Fruit fly (Drosophila melanogaster) whole organism, embryonic: ENCODE results near the gene tutl.

Experiments used
- Atf3 ChIP-seq: fragments of 200-800 bp; sonication (Bioruptor generic); optimal IDR thresholded peaks from 3 replicates; lab custom pipeline; 2016; ENCODE audit warnings: missing biosample characterization, missing genetic modification characterization
- B-H2 ChIP-seq: fragments of 200-800 bp; sonication (Bioruptor generic); optimal IDR thresholded peaks from 2 replicates; lab custom pipeline; 2018; ENCODE audit warnings: missing biosample characterization, mild to moderate bottlenecking, missing genetic modification characterization
- Bteb2 ChIP-seq: fragments of 200-800 bp; sonication (Bioruptor generic); optimal IDR thresholded peaks from 2 replicates; lab custom pipeline; 2016; ENCODE audit warnings: missing biosample characterization, missing genetic modification characterization
- CG10321 ChIP-seq: fragments of 200-800 bp; sonication (Bioruptor generic); IDR thresholded peaks from 2 replicates; pipeline ENCODE4 v1.3.6; 2022; ENCODE audit warnings: missing biosample characterization, missing genetic modification characterization
- CG10543 ChIP-seq: fragments of 200-800 bp; sonication (Bioruptor generic); optimal IDR thresholded peaks from 3 replicates; lab custom pipeline; 2017; ENCODE audit warnings: missing biosample characterization, mild to moderate bottlenecking, missing genetic modification characterization, moderate library complexity
- CG10979 ChIP-seq: fragments of 200-800 bp; sonication (Bioruptor generic); optimal IDR thresholded peaks from 2 replicates; lab custom pipeline; 2018; ENCODE audit warnings: missing biosample characterization, mild to moderate bottlenecking, missing genetic modification characterization, moderate library complexity
- CG11695 ChIP-seq: fragments of 200-800 bp; sonication (Bioruptor generic); IDR thresholded peaks from 3 replicates; pipeline ENCODE4 v1.3.6; 2022; ENCODE audit warnings: missing biosample characterization, missing genetic modification characterization
- CG12155 ChIP-seq: fragments of 200-800 bp; sonication (Bioruptor generic); optimal IDR thresholded peaks from 3 replicates; lab custom pipeline; 2016; ENCODE audit warnings: missing biosample characterization, missing genetic modification characterization
- CG13775 ChIP-seq: fragments of 200-800 bp; sonication (Bioruptor generic); optimal IDR thresholded peaks from 3 replicates; lab custom pipeline; 2017; ENCODE audit warnings: missing biosample characterization, mild to moderate bottlenecking, missing genetic modification characterization
- CG14441 ChIP-seq: fragments of 200-800 bp; sonication (Bioruptor generic); IDR thresholded peaks from 2 replicates; pipeline ENCODE4 v1.3.6; 2022; ENCODE audit warnings: missing biosample characterization, missing genetic modification characterization
- CG14710 ChIP-seq: fragments of 200-800 bp; sonication (Bioruptor generic); optimal IDR thresholded peaks from 3 replicates; lab custom pipeline; 2019; ENCODE audit warnings: missing biosample characterization, mild to moderate bottlenecking, missing genetic modification characterization, moderate library complexity
- CG14965 ChIP-seq: fragments of 200-800 bp; sonication (Bioruptor generic); optimal IDR thresholded peaks from 2 replicates; lab custom pipeline; 2016; ENCODE audit warnings: missing biosample characterization, missing genetic modification characterization, borderline replicate concordance
- CG15696 ChIP-seq: fragments of 200-800 bp; sonication (Bioruptor generic); optimal IDR thresholded peaks from 2 replicates; lab custom pipeline; 2019; ENCODE audit warnings: missing biosample characterization, mild to moderate bottlenecking, missing genetic modification characterization, moderate library complexity
- CG17328 ChIP-seq: fragments of 200-800 bp; sonication (Bioruptor generic); IDR thresholded peaks from 2 replicates; pipeline ENCODE4 v1.3.6; 2022; ENCODE audit warnings: missing biosample characterization, missing genetic modification characterization
- CG17912 ChIP-seq: fragments of 200-800 bp; sonication (Bioruptor generic); optimal IDR thresholded peaks from 2 replicates; lab custom pipeline; 2018; ENCODE audit warnings: missing biosample characterization, mild to moderate bottlenecking, missing genetic modification characterization
- CG2116 ChIP-seq: fragments of 200-800 bp; sonication (Bioruptor generic); optimal IDR thresholded peaks from 3 replicates; lab custom pipeline; 2018; ENCODE audit warnings: missing biosample characterization, mild to moderate bottlenecking, missing genetic modification characterization
- CG30403 ChIP-seq: fragments of 200-800 bp; sonication (Bioruptor generic); optimal IDR thresholded peaks from 3 replicates; lab custom pipeline; 2016; ENCODE audit warnings: missing biosample characterization, missing genetic modification characterization
- CG32532 ChIP-seq: fragments of 200-800 bp; sonication (Bioruptor generic); IDR thresholded peaks from 2 replicates; pipeline ENCODE4 v1.3.6; 2022; ENCODE audit warnings: missing biosample characterization, missing genetic modification characterization
- CG33557 ChIP-seq: fragments of 200-800 bp; sonication (Bioruptor generic); optimal IDR thresholded peaks from 2 replicates; lab custom pipeline; 2019; ENCODE audit warnings: missing biosample characterization, mild to moderate bottlenecking, missing genetic modification characterization, moderate library complexity
- CG34422 ChIP-seq: fragments of 200-800 bp; sonication (Bioruptor generic); IDR thresholded peaks from 3 replicates; pipeline ENCODE4 v1.3.6; 2022; ENCODE audit warnings: missing biosample characterization, missing genetic modification characterization
- CG4282 ChIP-seq: fragments of 200-800 bp; sonication (Bioruptor generic); optimal IDR thresholded peaks from 2 replicates; lab custom pipeline; 2016; ENCODE audit warnings: missing biosample characterization, missing genetic modification characterization
- CG8388 ChIP-seq: fragments of 200-800 bp; sonication (Bioruptor generic); optimal IDR thresholded peaks from 2 replicates; lab custom pipeline; 2019; ENCODE audit warnings: missing biosample characterization, mild to moderate bottlenecking, missing genetic modification characterization, moderate library complexity
- CG8478 ChIP-seq: fragments of >200 bp; optimal IDR thresholded peaks from 2 replicates; lab custom pipeline; 2018
- CG8924 ChIP-seq: fragments of 200-800 bp; optimal IDR thresholded peaks from 3 replicates; lab custom pipeline; 2019; ENCODE audit warnings: missing biosample characterization, mild to moderate bottlenecking, missing genetic modification characterization, moderate library complexity
- Camta ChIP-seq: fragments of 200-800 bp; sonication (Bioruptor generic); optimal IDR thresholded peaks from 2 replicates; lab custom pipeline; 2016; ENCODE audit warnings: missing biosample characterization, missing genetic modification characterization
- Chrac-16 ChIP-seq: fragments of 200-800 bp; sonication (Bioruptor generic); optimal IDR thresholded peaks from 3 replicates; lab custom pipeline; 2016; ENCODE audit warnings: missing biosample characterization, missing genetic modification characterization
- CrebB ChIP-seq: fragments of 200-800 bp; sonication (Bioruptor generic); optimal IDR thresholded peaks from 3 replicates; lab custom pipeline; 2018; ENCODE audit warnings: missing biosample characterization, mild to moderate bottlenecking, missing genetic modification characterization
- Doc2 ChIP-seq: fragments of 200-800 bp; sonication (Bioruptor generic); IDR thresholded peaks from 2 replicates; pipeline ENCODE4 v1.3.6; 2022; ENCODE audit warnings: missing biosample characterization, missing genetic modification characterization
- Dp ChIP-seq: fragments of 200-800 bp; sonication (Bioruptor generic); optimal IDR thresholded peaks from 2 replicates; lab custom pipeline; 2018; ENCODE audit warnings: missing biosample characterization, mild to moderate bottlenecking, missing genetic modification characterization, moderate library complexity
- Ets65A ChIP-seq: fragments of 200-800 bp; sonication (Bioruptor generic); peaks from one replicate; lab custom pipeline; 2016; ENCODE audit warnings: missing biosample characterization, missing genetic modification characterization
- Fer1 ChIP-seq: fragments of 200-800 bp; sonication (Bioruptor generic); optimal IDR thresholded peaks from 2 replicates; lab custom pipeline; 2017; ENCODE audit warnings: missing biosample characterization, mild to moderate bottlenecking, missing genetic modification characterization
- Hsf ChIP-seq: fragments of 200-800 bp; sonication (Bioruptor generic); optimal IDR thresholded peaks from 3 replicates; lab custom pipeline; 2016; ENCODE audit warnings: missing biosample characterization, missing genetic modification characterization
- Meics ChIP-seq: fragments of 200-800 bp; sonication (Bioruptor generic); optimal IDR thresholded peaks from 2 replicates; lab custom pipeline; 2017; ENCODE audit warnings: missing biosample characterization, mild to moderate bottlenecking, missing genetic modification characterization
- Mes4 ChIP-seq: fragments of 200-800 bp; sonication (Bioruptor generic); optimal IDR thresholded peaks from 2 replicates; lab custom pipeline; 2016; ENCODE audit warnings: missing biosample characterization, missing genetic modification characterization
- Mrtf ChIP-seq: fragments of 200-800 bp; sonication (Bioruptor generic); IDR thresholded peaks from 3 replicates; pipeline ENCODE4 v1.3.6; 2022; ENCODE audit warnings: missing biosample characterization, missing genetic modification characterization
- Sin3A ChIP-seq: fragments of >200 bp; optimal IDR thresholded peaks from 2 replicates; lab custom pipeline; 2018
- Vsx1 ChIP-seq: fragments of 200-800 bp; sonication (Bioruptor generic); optimal IDR thresholded peaks from 2 replicates; lab custom pipeline; 2017; ENCODE audit warnings: missing biosample characterization, mild to moderate bottlenecking, missing genetic modification characterization, missing genetic modification reagents
- dysf ChIP-seq: fragments of 200-800 bp; sonication (Bioruptor generic); IDR thresholded peaks from 3 replicates; pipeline ENCODE4 v1.3.6; 2022; ENCODE audit warnings: missing biosample characterization, missing genetic modification characterization
- gcm ChIP-seq: fragments of 200-800 bp; sonication (Bioruptor generic); optimal IDR thresholded peaks from 2 replicates; lab custom pipeline; 2019; ENCODE audit warnings: missing biosample characterization, mild to moderate bottlenecking, missing genetic modification characterization, moderate library complexity
- gsb ChIP-seq: fragments of 200-800 bp; sonication (Bioruptor generic); IDR thresholded peaks from 2 replicates; pipeline ENCODE4 v1.3.6; 2022; ENCODE audit warnings: missing biosample characterization, missing genetic modification characterization
- ham ChIP-seq: fragments of 200-800 bp; sonication (Bioruptor generic); IDR thresholded peaks from 2 replicates; pipeline ENCODE4 v1.3.6; 2022; ENCODE audit warnings: missing biosample characterization, missing genetic modification characterization
- jing ChIP-seq: fragments of 200-800 bp; sonication (Bioruptor generic); optimal IDR thresholded peaks from 2 replicates; lab custom pipeline; 2018; ENCODE audit warnings: missing biosample characterization, mild to moderate bottlenecking, missing genetic modification characterization
- jumu ChIP-seq: fragments of 200-800 bp; sonication (Bioruptor generic); optimal IDR thresholded peaks from 3 replicates; lab custom pipeline; 2016; ENCODE audit warnings: missing biosample characterization, missing genetic modification characterization
- lmd ChIP-seq: fragments of 200-800 bp; sonication (Bioruptor generic); IDR thresholded peaks from 2 replicates; pipeline ENCODE4 v1.3.6; 2022; ENCODE audit warnings: missing biosample characterization, missing genetic modification characterization
- maf-S ChIP-seq: fragments of 200-800 bp; sonication (Bioruptor generic); optimal IDR thresholded peaks from 2 replicates; lab custom pipeline; 2016; ENCODE audit warnings: missing biosample characterization, missing genetic modification characterization
- nmo ChIP-seq: fragments of 200-800 bp; sonication (Bioruptor generic); optimal IDR thresholded peaks from 2 replicates; lab custom pipeline; 2018; ENCODE audit warnings: missing biosample characterization, mild to moderate bottlenecking, missing genetic modification characterization, moderate library complexity
- onecut ChIP-seq: fragments of 200-800 bp; sonication (Bioruptor generic); IDR thresholded peaks from 2 replicates; pipeline ENCODE4 v1.3.6; 2022; ENCODE audit warnings: missing biosample characterization, missing genetic modification characterization
- pb ChIP-seq: fragments of 200-800 bp; sonication (Bioruptor generic); optimal IDR thresholded peaks from 3 replicates; lab custom pipeline; 2016; ENCODE audit warnings: missing biosample characterization, missing genetic modification characterization
- sima ChIP-seq: fragments of 200-800 bp; sonication (Bioruptor generic); optimal IDR thresholded peaks from 2 replicates; lab custom pipeline; 2016; ENCODE audit warnings: missing biosample characterization, missing genetic modification characterization
- tll ChIP-seq, 2 experiments: fragments of 200-800 bp in 1 of 2; fragments of >200 bp in 1 of 2; sonication (Bioruptor generic) in 1 of 2; optimal IDR thresholded peaks; 2 replicates each; lab custom pipeline; 2017 to 2019; ENCODE audit warnings: missing biosample characterization in 2 of 2, missing genetic modification characterization in 2 of 2, mild to moderate bottlenecking in 1 of 2, moderate library complexity in 1 of 2
- vfl ChIP-seq: fragments of 200-800 bp; sonication (Bioruptor generic); optimal IDR thresholded peaks from 2 replicates; lab custom pipeline; 2016; ENCODE audit warnings: missing biosample characterization, missing genetic modification characterization
- z ChIP-seq: fragments of 200-800 bp; sonication (Bioruptor generic); IDR thresholded peaks from 3 replicates; pipeline ENCODE4 v1.3.6; 2022; ENCODE audit warnings: missing biosample characterization, missing genetic modification characterization
- zf30C ChIP-seq: fragments of 200-800 bp; sonication (Bioruptor generic); optimal IDR thresholded peaks from 3 replicates; lab custom pipeline; 2018; ENCODE audit warnings: missing biosample characterization, mild to moderate bottlenecking, missing genetic modification characterization

tutl gene

dm6 chr2L:4292560-4292959 is 9.6 kb downstream of the tutl start (continued):
- no peak for TF ChIP-seq ham (GFP tag; lab: Robert Waterston, UW)
- TF ChIP-seq Atf3 (GFP tag; lab: Kevin White, UChicago), result no peak
- no peak for TF ChIP-seq jing (GFP tag; lab: Kevin White, UChicago)
- TF ChIP-seq gcm (GFP tag; lab: Kevin White, UChicago), result peak; percentile 43
- TF ChIP-seq Meics (GFP tag; lab: Kevin White, UChicago), result peak; percentile 34
- TF ChIP-seq nmo (GFP tag; lab: Kevin White, UChicago), result peak; percentile 41
- peak; percentile 42 for TF ChIP-seq zf30C
- TF ChIP-seq Sin3A (lab: Kevin White, UChicago), result no peak
- TF ChIP-seq sima (GFP tag; lab: Kevin White, UChicago), result no peak
- no peak for TF ChIP-seq onecut (GFP tag; lab: Robert Waterston, UW)
- no peak for TF ChIP-seq CG10321 (GFP tag; lab: Robert Waterston, UW)
- no peak for TF ChIP-seq Bteb2 (GFP tag; lab: Kevin White, UChicago)
- peak; percentile 21 for TF ChIP-seq CG30403 (GFP tag; lab: Kevin White, UChicago)
- peak; percentile 40; the same call in 1 of the 3 replicates for TF ChIP-seq CG34422 (GFP tag; lab: Robert Waterston, UW)
- peak; percentile 50 for TF ChIP-seq Fer1 (GFP tag; lab: Kevin White, UChicago)
- no peak for TF ChIP-seq tll (GFP tag; optimal IDR thresholded peaks at IDR 0.05; lab: Kevin White, UChicago)
- no peak for TF ChIP-seq Chrac-16 (GFP tag; lab: Kevin White, UChicago)
- TF ChIP-seq CG14710 (tag; lab: Kevin White, UChicago), result peak; percentile 18
- TF ChIP-seq Dp (GFP tag; lab: Kevin White, UChicago), result no peak
- no peak for TF ChIP-seq CG13775 (GFP tag; lab: Kevin White, UChicago)
- TF ChIP-seq Doc2 (GFP tag; lab: Robert Waterston, UW), result no peak
- TF ChIP-seq CG10543 (GFP tag; lab: Kevin White, UChicago), result no peak
- TF ChIP-seq Mes4, result peak; percentile 9
- no peak for TF ChIP-seq Camta (GFP tag; lab: Kevin White, UChicago)
- TF ChIP-seq Mrtf, result no peak
- no peak for TF ChIP-seq CrebB (tag; lab: Kevin White, UChicago)
- peak; percentile 9 for TF ChIP-seq CG8924
- TF ChIP-seq jumu (GFP tag; lab: Kevin White, UChicago), result no peak
- peak; percentile 51; the same call in 1 of the 2 replicates for TF ChIP-seq CG14441 (GFP tag; lab: Robert Waterston, UW)
- peak; percentile 50 for TF ChIP-seq CG10979 (tag; lab: Kevin White, UChicago)
- TF ChIP-seq maf-S (GFP tag; lab: Kevin White, UChicago), result no peak
- TF ChIP-seq dysf (GFP tag; lab: Robert Waterston, UW), result peak; percentile 46
- TF ChIP-seq pb (GFP tag; lab: Kevin White, UChicago), result no peak
- TF ChIP-seq B-H2 (GFP tag; lab: Kevin White, UChicago), result no peak
- TF ChIP-seq CG11695 (GFP tag; lab: Robert Waterston, UW), result 0 out of 3 replicates have a peak, but pooled peaks have one; percentile 22
- TF ChIP-seq CG17328 (GFP tag; lab: Robert Waterston, UW), result peak; percentile 61; the same call in 1 of the 2 replicates
- TF ChIP-seq CG32532 (GFP tag; lab: Robert Waterston, UW), result no peak; the same call in 1 of the 2 replicates
- TF ChIP-seq CG12155 (GFP tag; lab: Kevin White, UChicago), result peak; percentile 20
- no peak for TF ChIP-seq CG17912 (GFP tag; lab: Kevin White, UChicago)
- no peak for TF ChIP-seq Vsx1 (GFP tag; lab: Kevin White, UChicago)
- TF ChIP-seq CG8388 (GFP tag; lab: Kevin White, UChicago), result peak; percentile 23
- TF ChIP-seq CG2116 (GFP tag; lab: Kevin White, UChicago), result no peak
- no peak for TF ChIP-seq CG14965 (GFP tag; lab: Kevin White, UChicago)
- no peak for TF ChIP-seq CG4282 (GFP tag; lab: Kevin White, UChicago)
- TF ChIP-seq gsb (GFP tag; lab: Robert Waterston, UW), result no peak
- TF ChIP-seq CG15696 (tag; lab: Kevin White, UChicago), result peak; percentile 25
- TF ChIP-seq CG33557 (GFP tag; lab: Kevin White, UChicago), result no peak
- no peak for TF ChIP-seq z (GFP tag; lab: Robert Waterston, UW)
- peak; percentile 38 for TF ChIP-seq lmd
- no peak for TF ChIP-seq CG8478 (lab: Kevin White, UChicago)
- TF ChIP-seq Ets65A (GFP tag; lab: Kevin White, UChicago), result peak; percentile 89
- no peak for TF ChIP-seq vfl
- peak; percentile 24 for TF ChIP-seq Hsf (GFP tag; lab: Kevin White, UChicago)
